Worm (Caenorhabditis elegans): Measurements from ENCODE around the gene Y55F3BR.11.

DNA sequence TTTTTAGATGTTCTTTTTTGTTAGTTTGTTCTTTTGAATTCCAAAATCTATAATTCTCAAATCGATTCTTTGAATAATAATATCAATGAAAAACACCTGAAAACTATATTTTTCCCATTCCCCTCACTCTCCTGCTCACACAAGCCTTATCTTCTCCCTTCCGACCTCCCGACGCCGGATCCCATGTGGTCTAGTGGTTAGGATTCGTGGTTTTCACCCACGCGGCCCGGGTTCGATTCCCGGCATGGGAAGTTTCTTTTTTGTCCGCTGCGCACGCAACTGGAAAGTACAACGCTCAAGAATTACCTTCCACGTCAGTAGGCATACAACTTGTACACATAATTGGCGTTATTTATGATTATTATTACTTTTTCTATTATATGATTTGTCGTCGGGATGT is 12.4 kb upstream of the Y55F3BR.11 start:
- TF ChIP-seq ztf-11 (tag; optimal IDR thresholded peaks at IDR 0.05) (no peak), ceh-20 (GFP tag; IDR thresholded peaks at IDR 0.05) (no peak), pha-4 (GFP tag; IDR thresholded peaks at IDR 0.05) (peak; percentile 37; the same call in 1 of the 2 replicates), pha-4 (tag; optimal IDR thresholded peaks at IDR 0.05) (no peak), rbr-2 (tag; optimal IDR thresholded peaks at IDR 0.05) (peak; percentile 41)
